Worm (Caenorhabditis elegans) whole organism, L4 larva: Measurements from ENCODE around the gene F58B4.2.

Experiments
- F10B5.3 ChIP-seq: sonication (generic microtip); optimal IDR thresholded peaks from 2 replicates; lab custom pipeline; 2016; ENCODE audit warnings: mild to moderate bottlenecking, missing genetic modification characterization, missing compliant biosample characterization
- F26F4.8 ChIP-seq: fragments of 200-800 bp; sonication (Bioruptor generic); conservative IDR thresholded peaks from 2 replicates; pipeline ENCODE4 v1.3.6; 2022; ENCODE audit warnings: missing genetic modification characterization, missing compliant biosample characterization
- F49E8.2 ChIP-seq: sonication (generic microtip); optimal IDR thresholded peaks from 2 replicates; lab custom pipeline; 2016; ENCODE audit warnings: missing compliant biosample characterization, mild to moderate bottlenecking, missing genetic modification characterization, borderline replicate concordance
- R02D3.7 ChIP-seq: fragments of 150-350 bp; sonication (generic microtip); optimal IDR thresholded peaks from 3 replicates; lab custom pipeline; 2014; ENCODE audit warnings: missing biosample characterization, missing genetic modification characterization
- T20F7.1 ChIP-seq: fragments of 200-800 bp; sonication (Bioruptor generic); optimal IDR thresholded peaks from 2 replicates; lab custom pipeline; 2018; ENCODE audit warnings: mild to moderate bottlenecking, missing genetic modification characterization, missing compliant biosample characterization
- Y48G9A.11 ChIP-seq: fragments of 200-800 bp; sonication (Bioruptor generic); IDR thresholded peaks from 2 replicates; pipeline ENCODE4 v1.3.6; 2022; ENCODE audit warnings: missing genetic modification reagents, missing genetic modification characterization, missing compliant biosample characterization
- Y5F2A.4 ChIP-seq: fragments of 200-800 bp; sonication (Bioruptor generic); optimal IDR thresholded peaks from 2 replicates; lab custom pipeline; 2018; ENCODE audit warnings: mild to moderate bottlenecking, missing genetic modification characterization, missing compliant biosample characterization
- ZK546.5 ChIP-seq, 2 experiments: sonication (generic microtip); optimal IDR thresholded peaks; 2 replicates each; lab custom pipeline; 2017; ENCODE audit warnings: missing biosample characterization in 2 of 2, missing genetic modification characterization in 2 of 2
- aha-1 ChIP-seq: fragments of 150-350 bp; peaks from one replicate; lab custom pipeline; 2014; ENCODE audit warnings: missing biosample characterization, missing genetic modification characterization
- ama-1 ChIP-seq: fragments of 150-350 bp; optimal IDR thresholded peaks from 2 replicates; lab custom pipeline; 2014; ENCODE audit warnings: inconsistent platforms, mixed read lengths
- arid-1 ChIP-seq: fragments of 200-800 bp; sonication (Bioruptor generic); conservative IDR thresholded peaks from 2 replicates; pipeline ENCODE4 v1.3.6; 2022; ENCODE audit warnings: missing genetic modification reagents, missing genetic modification characterization, missing compliant biosample characterization
- attf-4 ChIP-seq: sonication (generic microtip); optimal IDR thresholded peaks from 3 replicates; lab custom pipeline; 2017; ENCODE audit warnings: missing biosample characterization, missing genetic modification characterization
- ceh-20 ChIP-seq: fragments of 200-800 bp; sonication (Bioruptor generic); IDR thresholded peaks from 2 replicates; pipeline ENCODE4 v1.3.6; 2022; ENCODE audit warnings: missing genetic modification reagents, missing genetic modification characterization, missing compliant biosample characterization
- ceh-28 ChIP-seq: fragments of 150-350 bp; optimal IDR thresholded peaks from 2 replicates; lab custom pipeline; 2014; ENCODE audit warnings: missing biosample characterization, missing genetic modification reagents, missing genetic modification characterization
- ceh-32 ChIP-seq: sonication (generic microtip); optimal IDR thresholded peaks from 2 replicates; lab custom pipeline; 2016; ENCODE audit warnings: mild to moderate bottlenecking, missing genetic modification characterization, missing compliant biosample characterization; ENCODE audit not compliant: poor library complexity
- ceh-62 ChIP-seq: sonication (generic microtip); optimal IDR thresholded peaks from 2 replicates; lab custom pipeline; 2017; ENCODE audit warnings: missing biosample characterization, missing genetic modification characterization
- cey-2 ChIP-seq: sonication (generic microtip); optimal IDR thresholded peaks from 3 replicates; lab custom pipeline; 2017; ENCODE audit warnings: missing genetic modification characterization, mild to moderate bottlenecking, missing compliant biosample characterization, antibody characterized with exemption, borderline replicate concordance; ENCODE audit not compliant: insufficient read depth
- dmd-6 ChIP-seq: fragments of 200-800 bp; sonication (Bioruptor generic); IDR thresholded peaks from 2 replicates; pipeline ENCODE4 v1.3.6; 2022; ENCODE audit warnings: missing genetic modification reagents, missing genetic modification characterization, missing compliant biosample characterization
- dmd-8 ChIP-seq: fragments of 200-800 bp; sonication (Bioruptor generic); IDR thresholded peaks from 2 replicates; pipeline ENCODE4 v1.3.6; 2022; ENCODE audit warnings: missing genetic modification characterization, missing compliant biosample characterization
- dve-1 ChIP-seq: sonication (generic microtip); optimal IDR thresholded peaks from 2 replicates; lab custom pipeline; 2017; ENCODE audit warnings: antibody characterized with exemption, mild to moderate bottlenecking, missing genetic modification characterization, missing compliant biosample characterization; ENCODE audit not compliant: insufficient read depth
- egl-27 ChIP-seq: sonication (generic microtip); optimal IDR thresholded peaks from 3 replicates; lab custom pipeline; 2017; ENCODE audit warnings: missing biosample characterization, missing genetic modification reagents, missing genetic modification characterization
- egl-43 ChIP-seq: fragments of 200-800 bp; sonication (Bioruptor generic); IDR thresholded peaks from 2 replicates; pipeline ENCODE4 v1.3.6; 2022; ENCODE audit warnings: missing genetic modification reagents, missing genetic modification characterization, missing compliant biosample characterization
- hif-1 ChIP-seq, 2 experiments: sonication (generic microtip); optimal IDR thresholded peaks; 2 replicates each; lab custom pipeline; 2016 to 2017; ENCODE audit warnings: missing compliant biosample characterization in 2 of 2, missing genetic modification characterization in 2 of 2, missing genetic modification reagents in 2 of 2, missing genotype in 2 of 2, mild to moderate bottlenecking in 1 of 2
- jun-1 ChIP-seq: fragments of 150-350 bp; optimal IDR thresholded peaks from 2 replicates; lab custom pipeline; 2014; ENCODE audit warnings: missing biosample characterization, missing genetic modification reagents, missing genetic modification characterization
- lin-1 ChIP-seq: fragments of 200-800 bp; sonication (Bioruptor generic); IDR thresholded peaks from 2 replicates; pipeline ENCODE4 v1.3.6; 2022; ENCODE audit warnings: missing genetic modification reagents, missing genetic modification characterization, missing compliant biosample characterization
- lin-38 ChIP-seq: fragments of 200-800 bp; sonication (Bioruptor generic); IDR thresholded peaks from 2 replicates; pipeline ENCODE4 v1.3.6; 2022; ENCODE audit warnings: missing genetic modification reagents, missing genetic modification characterization, missing compliant biosample characterization
- lsy-2 ChIP-seq, 2 experiments: fragments of 150-350 bp in 1 of 2; sonication (generic microtip) in 1 of 2; optimal IDR thresholded peaks; 2 replicates each; lab custom pipeline; 2014 to 2017; ENCODE audit warnings: missing biosample characterization in 2 of 2, missing genetic modification characterization in 2 of 2
- madf-9 ChIP-seq: fragments of 200-800 bp; sonication (Bioruptor generic); conservative IDR thresholded peaks from 2 replicates; pipeline ENCODE4 v1.3.6; 2022; ENCODE audit warnings: missing genetic modification reagents, missing genetic modification characterization, missing compliant biosample characterization
- mep-1 ChIP-seq: fragments of 150-350 bp; sonication (generic microtip); optimal IDR thresholded peaks from 3 replicates; lab custom pipeline; 2014; ENCODE audit warnings: missing biosample characterization, missing genetic modification characterization
- mes-2 ChIP-seq: sonication (generic microtip); optimal IDR thresholded peaks from 2 replicates; lab custom pipeline; 2016; ENCODE audit warnings: missing genotype, mild to moderate bottlenecking, missing genetic modification characterization, missing compliant biosample characterization; ENCODE audit not compliant: poor library complexity, severe bottlenecking
- nhr-10 ChIP-seq: fragments of 150-350 bp; optimal IDR thresholded peaks from 2 replicates; lab custom pipeline; 2014; ENCODE audit warnings: missing biosample characterization, missing genetic modification characterization
- nhr-11 ChIP-seq: fragments of 150-350 bp; optimal IDR thresholded peaks from 2 replicates; lab custom pipeline; 2014; ENCODE audit warnings: missing biosample characterization, missing genetic modification characterization
- nhr-111 ChIP-seq: fragments of 200-800 bp; sonication (Bioruptor generic); optimal IDR thresholded peaks from 2 replicates; lab custom pipeline; 2018; ENCODE audit warnings: mild to moderate bottlenecking, missing genetic modification characterization, missing compliant biosample characterization
- nhr-41 ChIP-seq: fragments of 200-800 bp; sonication (Bioruptor generic); IDR thresholded peaks from 2 replicates; pipeline ENCODE4 v1.3.6; 2022; ENCODE audit warnings: missing genetic modification reagents, missing genetic modification characterization, missing compliant biosample characterization
- nhr-77 ChIP-seq: fragments of 150-350 bp; optimal IDR thresholded peaks from 2 replicates; lab custom pipeline; 2014; ENCODE audit warnings: missing biosample characterization, missing genetic modification characterization
- php-3 ChIP-seq: fragments of 200-800 bp; sonication (Bioruptor generic); IDR thresholded peaks from 2 replicates; pipeline ENCODE4 v1.3.6; 2022; ENCODE audit warnings: missing genetic modification reagents, missing genetic modification characterization, missing compliant biosample characterization
- rbr-2 ChIP-seq: sonication (generic microtip); optimal IDR thresholded peaks from 2 replicates; lab custom pipeline; 2016; ENCODE audit warnings: missing genotype, missing genetic modification characterization, missing compliant biosample characterization
- sdz-12 ChIP-seq: fragments of 200-800 bp; sonication (Bioruptor generic); optimal IDR thresholded peaks from 2 replicates; lab custom pipeline; 2018; ENCODE audit warnings: mild to moderate bottlenecking, missing genetic modification characterization, missing compliant biosample characterization
- set-16 ChIP-seq: fragments of 200-800 bp; sonication (Bioruptor generic); IDR thresholded peaks from 2 replicates; pipeline ENCODE4 v1.3.6; 2022; ENCODE audit warnings: missing genetic modification reagents, missing genetic modification characterization, missing compliant biosample characterization
- snpc-1.2 ChIP-seq: fragments of 200-800 bp; sonication (Bioruptor generic); IDR thresholded peaks from 2 replicates; pipeline ENCODE4 v1.3.6; 2022; ENCODE audit warnings: missing genetic modification reagents, missing genetic modification characterization, missing compliant biosample characterization
- snpc-4 ChIP-seq: fragments of 150-350 bp; optimal IDR thresholded peaks from 2 replicates; lab custom pipeline; 2014; ENCODE audit warnings: missing biosample characterization, missing genetic modification characterization
- spr-1 ChIP-seq: sonication (generic microtip); optimal IDR thresholded peaks from 2 replicates; lab custom pipeline; 2016; ENCODE audit warnings: mild to moderate bottlenecking, missing genetic modification characterization, missing compliant biosample characterization
- zfp-2 ChIP-seq: sonication (generic microtip); optimal IDR thresholded peaks from 2 replicates; lab custom pipeline; 2016; ENCODE audit warnings: mild to moderate bottlenecking, missing genetic modification characterization, missing compliant biosample characterization
- zfp-3 ChIP-seq: fragments of 200-800 bp; sonication (Bioruptor generic); conservative IDR thresholded peaks from 2 replicates; pipeline ENCODE4 v1.3.6; 2022; ENCODE audit warnings: missing genetic modification reagents, missing genetic modification characterization, missing compliant biosample characterization
- zip-11 ChIP-seq: fragments of 200-800 bp; sonication (Bioruptor generic); IDR thresholded peaks from 2 replicates; pipeline ENCODE4 v1.3.6; 2022; ENCODE audit warnings: missing genetic modification characterization, missing compliant biosample characterization

The F58B4.2 gene

DNA sequence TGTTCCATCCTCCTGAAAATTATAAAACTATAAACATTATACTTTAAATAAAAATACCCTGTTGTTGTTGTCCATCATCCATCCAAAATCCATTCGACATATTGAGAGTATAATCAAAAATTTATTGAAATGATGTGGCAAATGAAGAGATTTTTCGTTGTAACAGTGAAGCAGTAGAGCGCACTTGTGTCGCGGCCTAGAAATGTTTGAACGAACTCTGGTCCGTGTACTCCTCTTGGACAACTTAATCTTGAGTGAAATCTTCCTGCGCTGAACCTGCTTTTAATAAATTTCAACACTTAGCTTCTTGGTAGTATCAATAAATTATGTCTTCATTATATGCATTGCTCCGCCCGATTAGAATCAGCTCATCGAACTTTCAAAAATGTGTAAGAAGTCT lies 23.7 kb downstream of the F58B4.2 start, which contains the start of the genes F32D8.14 and F32D8.5 (continued):
- TF ChIP-seq spr-1 (tag; lab: Kevin White, UChicago) (peak; percentile 32), jun-1 (tag; lab: Kevin White, UChicago) (no peak), cey-2 (tag; lab: Kevin White, UChicago) (no peak), F26F4.8 (GFP tag; lab: Robert Waterston, UW) (no peak), attf-4 (tag; lab: Kevin White, UChicago) (no peak), F10B5.3 (tag; lab: Kevin White, UChicago) (no peak), snpc-1.2 (GFP tag; lab: Robert Waterston, UW) (no peak), madf-9 (GFP tag; lab: Robert Waterston, UW) (0 out of 2 replicates have a peak, but pooled peaks have one; percentile 32), nhr-77 (tag; lab: Kevin White, UChicago) (peak; percentile 64), egl-27 (no peak), nhr-41 (GFP tag; lab: Robert Waterston, UW) (no peak), dmd-8 (GFP tag; lab: Robert Waterston, UW) (no peak), mep-1 (peak; percentile 76), Y5F2A.4 (GFP tag; lab: Kevin White, UChicago) (no peak), arid-1 (GFP tag; lab: Robert Waterston, UW) (0 out of 2 replicates have a peak, but pooled peaks have one; percentile 28)

DNA sequence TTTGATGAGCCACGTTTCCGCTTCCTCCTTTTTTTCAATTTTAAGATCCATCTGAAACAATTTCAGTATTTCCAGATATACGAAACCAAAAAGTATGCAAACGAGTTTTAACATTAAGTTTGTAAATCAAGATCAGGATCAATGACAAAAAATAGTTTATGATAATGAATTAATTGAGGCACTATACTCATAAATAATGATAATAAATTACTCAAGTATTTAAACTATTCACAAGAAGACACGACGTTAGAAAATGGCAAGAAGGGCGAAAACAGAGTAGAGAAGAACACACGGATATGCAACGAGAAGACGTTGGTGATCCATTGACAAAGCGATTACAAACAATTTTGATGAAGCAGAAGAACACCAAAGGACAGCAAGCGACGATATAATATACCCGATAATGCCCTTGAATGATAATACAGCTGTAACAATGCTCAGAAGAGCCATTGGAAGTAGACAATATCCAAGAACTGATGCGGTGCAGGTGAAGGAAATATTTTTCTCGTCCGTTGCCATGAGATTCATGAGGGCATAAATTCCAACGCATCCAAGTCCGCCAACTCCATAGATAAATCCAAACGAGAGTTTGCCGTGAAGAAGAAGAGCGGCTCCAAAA lies 24.7 kb downstream of the F58B4.2 start, which contains the start of gene F32D8.4:
Gene F32D8.4, minus strand, starts transcription at position 51 of the 619 bp plus-strand sequence.
- no peak for TF ChIP-seq lsy-2 (tag; optimal IDR thresholded peaks at IDR 0.05; lab: Kevin White, UChicago)
- no peak for TF ChIP-seq hif-1 (tag; optimal IDR thresholded peaks at IDR 0.05; lab: Kevin White, UChicago)
- TF ChIP-seq php-3 (GFP tag; lab: Robert Waterston, UW): no peak
- TF ChIP-seq aha-1 (tag; lab: Kevin White, UChicago): peak; percentile 57
- no peak for TF ChIP-seq snpc-4 (tag; lab: Kevin White, UChicago)

DNA sequence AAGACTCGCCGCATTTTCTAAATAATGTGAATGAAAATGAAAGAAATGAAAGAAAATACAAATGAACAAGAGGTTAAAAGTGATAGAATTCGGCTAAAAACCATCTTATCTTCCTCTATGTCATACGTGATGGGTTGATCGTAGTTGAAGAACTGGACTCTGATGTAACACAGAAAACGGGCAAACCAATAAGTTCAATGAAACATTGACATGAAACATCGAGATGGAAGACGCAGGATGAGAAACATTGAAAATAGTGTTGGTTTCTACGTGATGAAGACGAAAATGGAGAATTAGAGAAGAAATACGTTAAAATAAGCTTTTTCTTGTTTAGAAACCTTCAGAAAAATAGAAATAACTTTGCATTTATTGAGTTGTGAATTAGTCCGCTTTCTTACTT lies 27.3 kb downstream of the F58B4.2 start, which contains the start of gene F32D8.12:
Gene F32D8.12, minus strand, starts transcription at position 48 of the 400 bp plus-strand sequence.
- TF ChIP-seq nhr-11 (peak; percentile 47), F49E8.2 (no peak), cey-2 (tag; lab: Kevin White, UChicago) (no peak), mep-1 (peak; percentile 34), dve-1 (tag; lab: Kevin White, UChicago) (peak; percentile 61), sdz-12 (GFP tag; lab: Kevin White, UChicago) (no peak), ceh-62 (no peak), nhr-41 (GFP tag; lab: Robert Waterston, UW) (no peak), egl-43 (GFP tag; lab: Robert Waterston, UW) (no peak), nhr-111 (GFP tag; lab: Kevin White, UChicago) (no peak), R02D3.7 (no peak), nhr-10 (tag; lab: Kevin White, UChicago) (peak; percentile 56), zfp-2 (tag; lab: Kevin White, UChicago) (no peak), Y48G9A.11 (no peak), T20F7.1 (GFP tag; lab: Kevin White, UChicago) (no peak), aha-1 (tag; lab: Kevin White, UChicago) (peak; percentile 56), zfp-3 (no peak), ZK546.5 (tag; optimal IDR thresholded peaks at IDR 0.05; lab: Kevin White, UChicago) (no peak), lin-1 (GFP tag; lab: Robert Waterston, UW) (no peak), set-16 (GFP tag; lab: Robert Waterston, UW) (no peak), snpc-1.2 (GFP tag; lab: Robert Waterston, UW) (no peak), zip-11 (no peak), ceh-28 (tag; lab: Kevin White, UChicago) (no peak), rbr-2 (no peak), php-3 (GFP tag; lab: Robert Waterston, UW) (no peak), ama-1 (lab: Kevin White, UChicago) (no peak), attf-4 (tag; lab: Kevin White, UChicago) (no peak), ceh-32 (tag; lab: Kevin White, UChicago) (no peak), mes-2 (tag; lab: Kevin White, UChicago) (peak; percentile 59), spr-1 (tag; lab: Kevin White, UChicago) (no peak), dmd-6 (GFP tag; lab: Robert Waterston, UW) (peak; percentile 58), madf-9 (GFP tag; lab: Robert Waterston, UW) (no peak), ceh-20 (GFP tag; lab: Robert Waterston, UW) (no peak), lin-38 (GFP tag; lab: Robert Waterston, UW) (peak; percentile 48; the same call in 1 of the 2 replicates)
